Worm (Caenorhabditis elegans): ENCODE measurements around the gene C34C12.2.

Gene C34C12.2

DNA sequence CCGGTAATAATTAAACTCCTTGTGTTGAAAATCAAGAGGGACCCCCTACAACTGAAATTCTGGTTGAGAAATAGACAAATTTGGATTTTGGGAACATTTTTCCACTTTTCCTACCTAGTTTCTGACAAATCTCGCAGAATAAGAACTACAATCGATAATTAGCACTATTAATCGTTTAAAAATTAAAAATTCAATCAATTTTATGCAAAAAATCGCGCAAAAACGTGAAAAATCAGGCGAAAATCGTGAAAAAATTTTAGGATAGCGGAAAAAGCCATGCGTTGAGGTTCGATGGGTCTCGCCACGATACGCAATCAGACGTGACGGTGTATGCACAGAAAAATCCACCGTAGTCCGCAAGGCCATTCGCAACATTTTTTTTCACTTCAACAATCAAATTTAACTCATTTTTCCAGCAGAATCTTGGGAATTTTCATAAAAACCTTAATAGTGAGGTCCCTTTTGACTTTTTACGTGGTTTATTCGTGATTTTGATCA, 51.5 kb downstream of the C34C12.2 start, which contains the start of gene lias-1 (continued):
- TF ChIP-seq arid-1 (GFP tag; conservative IDR thresholded peaks at IDR 0.05) (peak; percentile 30; the same call in 1 of the 2 replicates), zfp-2 (tag; optimal IDR thresholded peaks at IDR 0.05) (peak; percentile 27), nhr-77 (tag; optimal IDR thresholded peaks at IDR 0.05) (peak; percentile 84), T20F7.1 (GFP tag; optimal IDR thresholded peaks at IDR 0.05) (peak; percentile 76), nhr-102 (tag; optimal IDR thresholded peaks at IDR 0.05) (no peak), unc-62 (GFP tag; optimal IDR thresholded peaks at IDR 0.05 in 1 of 2) (peak in 1 of 2 experiments; percentile 89), unc-62 (tag; optimal IDR thresholded peaks at IDR 0.05) (no peak), ces-1 (GFP tag; optimal IDR thresholded peaks at IDR 0.05) (no peak), nhr-11 (tag; optimal IDR thresholded peaks at IDR 0.05) (peak; percentile 70), nhr-6 (tag; optimal IDR thresholded peaks at IDR 0.05) (peak; percentile 73), hmg-1.1 (GFP tag; IDR thresholded peaks at IDR 0.05) (peak; percentile 66), mxl-3 (GFP tag; optimal IDR thresholded peaks at IDR 0.05) (peak; percentile 79), ztf-7 (tag; optimal IDR thresholded peaks at IDR 0.05) (peak; percentile 6), ceh-28 (tag; optimal IDR thresholded peaks at IDR 0.05) (no peak), lsy-2 (tag; optimal IDR thresholded peaks at IDR 0.05) (peak; percentile 83 to 98), nhr-25 (tag; optimal IDR thresholded peaks at IDR 0.05; ENCODE audit: borderline replicate concordance, insufficient read depth) (peak; percentile 55), daf-16 (GFP tag; optimal IDR thresholded peaks at IDR 0.05) (no peak), daf-16 (tag; optimal IDR thresholded peaks at IDR 0.05) (peak; percentile 38), nhr-28 (tag; optimal IDR thresholded peaks at IDR 0.05) (peak; percentile 68), hlh-11 (tag; optimal IDR thresholded peaks at IDR 0.05) (peak; percentile 69), mes-2 (tag; optimal IDR thresholded peaks at IDR 0.05; ENCODE audit: poor library complexity, severe bottlenecking) (peak; percentile 90), duxl-1 (tag; optimal IDR thresholded peaks at IDR 0.05; ENCODE audit: poor library complexity) (peak; percentile 21), mdl-1 (tag; optimal IDR thresholded peaks at IDR 0.05) (peak in 1 of 2 experiments; percentile 72), dpl-1 (GFP tag; optimal IDR thresholded peaks at IDR 0.05) (peak; percentile 84), aly-2 (tag; optimal IDR thresholded peaks at IDR 0.05) (no peak), hlh-30 (tag; optimal IDR thresholded peaks at IDR 0.05; ENCODE audit: insufficient read depth) (peak; percentile 82), hif-1 (tag; optimal IDR thresholded peaks at IDR 0.05) (peak in 1 of 2 experiments; percentile 62)
